Worm (Caenorhabditis elegans) whole organism, early embryonic: Measurements from ENCODE around the gene sri-7.

Experiments
- B0310.2 ChIP-seq: sonication (generic microtip); optimal IDR thresholded peaks from 2 replicates; lab custom pipeline; 2016; ENCODE audit warnings: mild to moderate bottlenecking, missing genetic modification characterization, missing compliant biosample characterization
- F13C5.2 ChIP-seq: sonication (generic microtip); optimal IDR thresholded peaks from 2 replicates; lab custom pipeline; 2017; ENCODE audit warnings: mild to moderate bottlenecking, missing genetic modification characterization, inconsistent platforms, missing compliant biosample characterization
- aly-1 ChIP-seq: sonication (generic microtip); optimal IDR thresholded peaks from 2 replicates; lab custom pipeline; 2016; ENCODE audit warnings: missing genetic modification characterization, missing compliant biosample characterization
- ama-1 ChIP-seq: fragments of 150-350 bp; optimal IDR thresholded peaks from 2 replicates; lab custom pipeline; 2014
- ceh-13 ChIP-seq: fragments of 200-800 bp; sonication (Bioruptor generic); optimal IDR thresholded peaks from 2 replicates; lab custom pipeline; 2018; ENCODE audit warnings: mild to moderate bottlenecking, missing genetic modification characterization, missing compliant biosample characterization
- ceh-36 ChIP-seq: sonication (generic microtip); optimal IDR thresholded peaks from 2 replicates; lab custom pipeline; 2016; ENCODE audit warnings: missing genetic modification characterization, inconsistent platforms, missing compliant biosample characterization
- ets-7 ChIP-seq: sonication (generic microtip); optimal IDR thresholded peaks from 2 replicates; lab custom pipeline; 2016; ENCODE audit warnings: missing genotype, missing genetic modification characterization, missing compliant biosample characterization
- flt-1 ChIP-seq: fragments of 200-800 bp; sonication (Bioruptor generic); IDR thresholded peaks from 2 replicates; pipeline ENCODE4 v1.3.6; 2022; ENCODE audit warnings: missing genetic modification characterization, missing compliant biosample characterization
- hmbx-1 ChIP-seq: sonication (generic microtip); optimal IDR thresholded peaks from 2 replicates; lab custom pipeline; 2016; ENCODE audit warnings: mild to moderate bottlenecking, missing genetic modification characterization, missing compliant biosample characterization
- hmg-4 ChIP-seq: fragments of 200-800 bp; sonication (Bioruptor generic); optimal IDR thresholded peaks from 2 replicates; lab custom pipeline; 2018; ENCODE audit warnings: mild to moderate bottlenecking, missing genetic modification characterization, missing compliant biosample characterization
- hnd-1 ChIP-seq: sonication (generic microtip); optimal IDR thresholded peaks from 2 replicates; lab custom pipeline; 2016; ENCODE audit warnings: missing genetic modification characterization, missing compliant biosample characterization
- pes-1 ChIP-seq: fragments of 200-800 bp; sonication (Bioruptor generic); IDR thresholded peaks from 2 replicates; pipeline ENCODE4 v1.3.6; 2022; ENCODE audit warnings: missing genetic modification reagents, missing genetic modification characterization, missing compliant biosample characterization
- scrt-1 ChIP-seq: fragments of 200-800 bp; sonication (Bioruptor generic); IDR thresholded peaks from 2 replicates; pipeline ENCODE4 v1.3.6; 2022; ENCODE audit warnings: missing genetic modification characterization, missing compliant biosample characterization
- sea-1 ChIP-seq: fragments of 200-800 bp; sonication (Bioruptor generic); conservative IDR thresholded peaks from 2 replicates; pipeline ENCODE4 v1.3.6; 2022; ENCODE audit warnings: missing genetic modification characterization, missing compliant biosample characterization
- tbx-11 ChIP-seq: fragments of 200-800 bp; sonication (Bioruptor generic); IDR thresholded peaks from 2 replicates; pipeline ENCODE4 v1.3.6; 2022; ENCODE audit warnings: missing genetic modification characterization, missing compliant biosample characterization
- tbx-37 ChIP-seq: fragments of 200-800 bp; sonication (Bioruptor generic); conservative IDR thresholded peaks from 2 replicates; pipeline ENCODE4 v1.3.6; 2022; ENCODE audit warnings: missing genetic modification reagents, missing genetic modification characterization, missing compliant biosample characterization
- tra-4 ChIP-seq: sonication (generic microtip); optimal IDR thresholded peaks from 2 replicates; lab custom pipeline; 2017; ENCODE audit warnings: missing genetic modification characterization, missing compliant biosample characterization

sri-7 gene

DNA sequence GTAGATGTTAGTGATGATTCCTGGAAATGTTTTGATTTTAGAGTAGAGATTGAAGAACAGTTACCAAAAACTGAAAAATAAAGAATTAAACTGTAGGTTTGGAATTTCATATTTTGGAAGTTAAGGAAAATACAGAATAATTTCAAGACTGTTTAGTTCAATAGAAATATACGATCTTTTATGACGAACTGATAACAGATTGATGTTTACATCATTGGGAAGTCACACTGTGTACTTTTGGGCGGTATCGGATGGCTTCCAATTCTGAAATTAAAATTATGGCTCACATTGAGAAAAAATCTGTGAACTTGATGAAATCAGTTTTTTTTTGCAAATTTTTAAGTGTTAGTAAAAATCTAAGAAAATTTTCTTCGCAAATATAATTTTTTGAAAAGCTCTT is 32.3 kb downstream of the sri-7 start, which contains the start of gene T26H5.8:
Gene T26H5.8, minus strand, starts transcription at position 270 of the 400 bp plus-strand sequence.
- TF ChIP-seq scrt-1 (GFP tag; lab: Robert Waterston, UW): no peak
- TF ChIP-seq sea-1 (GFP tag; lab: Robert Waterston, UW): no peak
- TF ChIP-seq tbx-11 (GFP tag; lab: Robert Waterston, UW): no peak
- no peak for TF ChIP-seq ceh-36 (tag; lab: Kevin White, UChicago)
- TF ChIP-seq F13C5.2 (tag; lab: Kevin White, UChicago): no peak
- no peak for TF ChIP-seq hmbx-1 (tag; lab: Kevin White, UChicago)
- no peak for TF ChIP-seq pes-1
- no peak for TF ChIP-seq tra-4 (tag; lab: Kevin White, UChicago)
- TF ChIP-seq hmg-4: no peak
- TF ChIP-seq B0310.2 (tag; lab: Kevin White, UChicago): no peak

DNA sequence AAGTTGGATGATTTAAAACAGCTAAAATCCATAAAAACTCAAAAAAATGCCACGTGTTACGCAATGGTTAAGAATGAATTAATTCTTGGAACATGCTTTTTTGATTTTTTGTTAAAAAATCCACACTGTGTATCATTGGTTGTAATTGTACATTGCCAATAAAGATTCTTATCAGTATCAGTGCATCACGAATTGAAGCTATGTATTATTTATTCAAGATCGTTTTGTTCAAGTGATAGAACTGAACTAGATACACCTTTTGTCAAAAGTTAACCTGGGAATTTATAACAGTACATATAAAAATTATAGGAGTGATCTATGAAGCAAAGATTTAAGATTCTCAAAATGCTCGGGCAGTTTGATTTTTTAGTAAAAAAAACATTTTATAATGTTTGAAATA is 34.5 kb downstream of the sri-7 start:
- TF ChIP-seq ama-1 (lab: Kevin White, UChicago) (no peak), pes-1 (no peak), hmbx-1 (tag; lab: Kevin White, UChicago) (no peak), flt-1 (GFP tag; lab: Robert Waterston, UW) (no peak), F13C5.2 (tag; lab: Kevin White, UChicago) (no peak), scrt-1 (GFP tag; lab: Robert Waterston, UW) (no peak), sea-1 (GFP tag; lab: Robert Waterston, UW) (no peak), tbx-37 (GFP tag; lab: Robert Waterston, UW) (no peak), hmg-4 (no peak), hnd-1 (tag; lab: Kevin White, UChicago) (no peak), ceh-36 (tag; lab: Kevin White, UChicago) (no peak), tra-4 (tag; lab: Kevin White, UChicago) (no peak), ceh-13 (GFP tag; lab: Kevin White, UChicago) (no peak)

- no peak for TF ChIP-seq tra-4 (tag; lab: Kevin White, UChicago)
- no peak for TF ChIP-seq ama-1 (lab: Kevin White, UChicago)
- TF ChIP-seq ceh-13 (GFP tag; lab: Kevin White, UChicago): no peak
- no peak for TF ChIP-seq hmg-4
- no peak for TF ChIP-seq tbx-11 (GFP tag; lab: Robert Waterston, UW)
- no peak for TF ChIP-seq B0310.2 (tag; lab: Kevin White, UChicago)
- TF ChIP-seq scrt-1 (GFP tag; lab: Robert Waterston, UW): no peak
- no peak for TF ChIP-seq ets-7 (tag; lab: Kevin White, UChicago)
- TF ChIP-seq flt-1 (GFP tag; lab: Robert Waterston, UW): no peak
- TF ChIP-seq hmbx-1 (tag; lab: Kevin White, UChicago): no peak
- TF ChIP-seq F13C5.2 (tag; lab: Kevin White, UChicago): no peak
These were observed 36.0 kb downstream of the sri-7 start for ce11 chrV:15436133-15436532.

DNA sequence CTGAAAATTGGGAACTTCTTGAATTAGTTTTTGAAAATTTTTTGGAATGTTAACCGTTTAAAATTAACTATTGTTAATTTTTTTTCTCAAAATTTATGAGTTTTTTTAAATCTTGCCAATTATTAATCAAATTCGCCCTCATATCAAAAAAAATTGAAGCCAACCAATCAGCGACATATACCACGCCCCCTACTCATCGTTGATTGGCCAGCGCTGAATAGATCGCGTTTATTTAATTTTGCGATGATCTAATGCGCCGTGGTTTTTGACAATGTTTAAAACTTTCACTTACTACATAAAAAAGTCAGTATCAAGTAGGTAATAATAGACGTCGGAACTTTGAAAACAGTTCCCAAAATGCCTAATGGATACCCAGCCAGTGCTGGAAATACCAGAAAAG is 42.3 kb downstream of the sri-7 start:
- no peak for TF ChIP-seq tbx-37 (GFP tag; lab: Robert Waterston, UW)
- TF ChIP-seq flt-1 (GFP tag; lab: Robert Waterston, UW): no peak
- TF ChIP-seq sea-1 (GFP tag; lab: Robert Waterston, UW): no peak
- no peak for TF ChIP-seq tra-4 (tag; lab: Kevin White, UChicago)
- no peak for TF ChIP-seq B0310.2 (tag; lab: Kevin White, UChicago)
- no peak for TF ChIP-seq hmg-4
- no peak for TF ChIP-seq ama-1 (lab: Kevin White, UChicago)
- no peak for TF ChIP-seq pes-1
- TF ChIP-seq ceh-36 (tag; lab: Kevin White, UChicago): no peak
- no peak for TF ChIP-seq hmbx-1 (tag; lab: Kevin White, UChicago)
- no peak for TF ChIP-seq scrt-1 (GFP tag; lab: Robert Waterston, UW)

DNA sequence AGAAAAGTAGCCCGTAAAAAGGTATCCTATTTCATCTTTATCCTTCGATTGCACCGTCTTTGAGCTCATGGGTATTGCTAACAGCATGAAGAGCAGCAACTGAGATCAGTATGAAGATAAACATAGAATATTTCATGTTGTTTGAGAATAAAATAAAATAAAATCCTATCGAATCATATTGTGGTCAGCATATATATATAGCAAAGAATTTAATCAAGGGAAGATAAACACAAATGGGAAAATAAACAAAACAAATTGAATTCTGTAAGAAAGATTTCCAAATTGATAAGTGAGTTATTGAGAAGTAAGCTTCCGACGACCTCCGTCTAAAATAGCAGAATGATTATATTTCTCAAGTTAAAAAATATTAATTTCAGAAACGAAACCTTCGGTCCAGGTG is 43.6 kb downstream of the sri-7 start, which contains the start of gene T26H5.10:
Gene T26H5.10, minus strand, starts transcription at position 101 of the 400 bp plus-strand sequence.
- TF ChIP-seq hnd-1 (tag; lab: Kevin White, UChicago): no peak
- TF ChIP-seq tbx-11 (GFP tag; lab: Robert Waterston, UW): no peak
- TF ChIP-seq tbx-37 (GFP tag; lab: Robert Waterston, UW): no peak
- no peak for TF ChIP-seq ceh-36 (tag; lab: Kevin White, UChicago)
- no peak for TF ChIP-seq tra-4 (tag; lab: Kevin White, UChicago)
- no peak for TF ChIP-seq B0310.2 (tag; lab: Kevin White, UChicago)
- no peak for TF ChIP-seq scrt-1 (GFP tag; lab: Robert Waterston, UW)
- no peak for TF ChIP-seq hmbx-1 (tag; lab: Kevin White, UChicago)
- TF ChIP-seq aly-1 (tag; lab: Kevin White, UChicago): no peak
- TF ChIP-seq sea-1 (GFP tag; lab: Robert Waterston, UW): no peak
- TF ChIP-seq hmg-4: no peak
- TF ChIP-seq F13C5.2 (tag; lab: Kevin White, UChicago): no peak
- TF ChIP-seq pes-1: no peak
- TF ChIP-seq ets-7 (tag; lab: Kevin White, UChicago): no peak
- no peak for TF ChIP-seq ama-1 (lab: Kevin White, UChicago)
- TF ChIP-seq ceh-13 (GFP tag; lab: Kevin White, UChicago): no peak
- no peak for TF ChIP-seq flt-1 (GFP tag; lab: Robert Waterston, UW)

DNA sequence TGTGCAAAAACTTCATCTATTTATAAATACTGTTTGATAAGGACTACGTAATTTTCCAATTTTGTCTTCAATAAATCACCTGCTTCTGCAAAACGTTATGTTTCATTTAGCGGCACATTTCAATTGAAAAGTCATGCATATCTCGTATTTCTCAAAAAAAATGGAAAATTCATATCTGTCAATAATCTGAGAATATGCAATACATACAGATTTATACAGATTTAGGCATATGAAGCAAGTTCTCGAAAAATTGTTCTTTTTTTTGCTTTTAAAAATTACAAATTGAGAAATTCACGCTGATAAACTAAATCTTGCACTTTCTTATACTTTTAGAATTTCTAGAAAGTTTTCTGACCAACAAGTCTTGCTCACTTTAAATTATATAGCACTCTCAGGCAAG is 44.1 kb downstream of the sri-7 start, which contains the start of gene T26H5.11:
Gene T26H5.11, minus strand, starts transcription at position 101 of the 400 bp plus-strand sequence.
- TF ChIP-seq aly-1 (tag; lab: Kevin White, UChicago) (no peak), hmg-4 (no peak)

- TF ChIP-seq ets-7 (tag; lab: Kevin White, UChicago) (no peak), tbx-37 (GFP tag; lab: Robert Waterston, UW) (no peak), tra-4 (tag; lab: Kevin White, UChicago) (no peak), hmg-4 (no peak), B0310.2 (tag; lab: Kevin White, UChicago) (no peak), aly-1 (tag; lab: Kevin White, UChicago) (no peak), hnd-1 (tag; lab: Kevin White, UChicago) (no peak)
These were observed 44.5 kb downstream of the sri-7 start, which contains the start of gene T26H5.9 for ce11 chrV:15444615-15445014. TSS of gene T26H5.9 (plus strand) at chrV:15444916.
